Worm (Caenorhabditis elegans): ENCODE data around the gene allo-1.
"Not testable (repeated sequence)": the region's sequence is repeated elsewhere in the genome, so short reads cannot be mapped to it uniquely, and the experiment has no call there.

allo-1 gene

DNA sequence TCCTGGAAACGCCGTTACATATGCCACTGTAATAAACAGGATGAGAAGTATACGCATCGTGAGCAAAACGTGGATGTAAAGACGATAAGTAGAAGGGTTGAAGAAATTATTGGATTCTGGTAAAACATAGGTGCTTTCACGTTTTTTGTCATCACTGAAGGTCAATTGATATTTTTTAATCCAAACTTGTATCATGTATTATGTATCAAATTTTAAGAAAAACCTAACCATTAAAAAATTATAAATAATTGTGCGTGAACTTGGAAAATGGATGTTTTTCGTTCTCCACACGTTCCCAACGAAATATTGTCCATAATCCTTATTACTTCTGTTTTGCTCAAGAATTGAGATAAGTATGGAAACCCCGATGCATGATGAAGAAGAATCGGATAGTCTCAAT, 6.7 kb downstream of the allo-1 start, which contains the start of gene R102.8:
Gene R102.8, minus strand, starts transcription at position 101 of the 400 bp plus-strand sequence.
- peak in 1 of 2 experiments; percentile 70 for TF ChIP-seq unc-62 (GFP tag; optimal IDR thresholded peaks at IDR 0.05 in 1 of 2)
- no peak for TF ChIP-seq unc-62 (tag; optimal IDR thresholded peaks at IDR 0.05)
- TF ChIP-seq nhr-41 (GFP tag; IDR thresholded peaks at IDR 0.05): no peak

- TF ChIP-seq nhr-11 (tag; optimal IDR thresholded peaks at IDR 0.05) (peak; percentile 52), aha-1 (tag) (peak; percentile 21), saeg-2 (GFP tag; IDR thresholded peaks at IDR 0.05) (no peak)
These were observed 7.8 kb downstream of the allo-1 start, which contains the start of gene R102.3 for ce11 chrIV:10688972-10689567. Gene R102.3 (plus strand): TSS chrIV:10689517.

DNA sequence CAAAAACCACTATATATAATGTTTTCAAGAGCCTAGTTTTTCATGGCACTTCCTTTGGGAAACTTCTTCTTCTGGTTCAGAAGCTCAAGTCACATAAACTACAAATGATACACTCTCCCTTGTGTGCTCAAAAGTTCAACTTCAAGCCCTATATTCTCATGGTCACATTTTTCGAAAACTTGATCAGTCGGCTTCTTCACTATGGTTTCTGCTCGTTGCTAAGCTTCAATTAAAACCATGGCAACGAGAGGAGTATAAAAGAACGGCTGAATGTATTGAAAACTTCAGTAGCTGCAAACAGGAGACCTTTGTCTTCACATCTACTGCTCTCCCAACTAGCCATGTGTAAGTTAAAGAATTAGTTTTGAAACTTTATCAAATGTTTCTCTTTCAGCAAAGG, 9.6 kb downstream of the allo-1 start, which contains the start of gene R102.2:
Gene R102.2, plus strand, starts transcription at position 301 of the 400 bp plus-strand sequence.
- TF ChIP-seq D1046.2 (GFP tag; IDR thresholded peaks at IDR 0.05); ces-1 (GFP tag; optimal IDR thresholded peaks at IDR 0.05); ZK337.2 (GFP tag; IDR thresholded peaks at IDR 0.05): not testable (repeated sequence)

DNA sequence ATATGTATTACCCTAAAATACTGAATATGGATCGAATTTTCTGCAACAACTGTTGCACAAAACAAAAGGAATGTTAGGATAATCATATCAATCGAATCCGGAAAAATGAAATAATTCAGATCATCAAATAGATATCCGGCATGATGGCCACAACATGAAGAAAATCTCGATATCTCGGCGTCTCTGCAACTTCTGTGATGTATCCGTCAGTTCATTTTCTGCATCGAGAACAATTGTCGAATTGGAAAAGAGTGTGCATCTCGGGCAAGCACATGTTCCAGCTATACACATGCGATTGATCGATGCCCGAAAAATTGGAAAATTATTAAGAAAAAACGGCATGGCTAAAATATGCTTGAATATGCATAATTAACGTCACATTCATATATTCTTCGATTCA, 11.1 kb downstream of the allo-1 start, which contains the start of the genes K08C7.6 and R102.1:
Gene K08C7.6, minus strand, starts transcription at position 101 of the 400 bp plus-strand sequence.
Gene R102.1, plus strand, starts transcription at position 291 of the 400 bp plus-strand sequence.
- no peak for TF ChIP-seq nhr-111 (GFP tag; optimal IDR thresholded peaks at IDR 0.05)
- no peak for TF ChIP-seq pqm-1 (tag; optimal IDR thresholded peaks at IDR 0.05)
- TF ChIP-seq lin-13 (GFP tag; optimal IDR thresholded peaks at IDR 0.05): no peak
- no peak for TF ChIP-seq nhr-25 (tag; optimal IDR thresholded peaks at IDR 0.05; ENCODE audit: borderline replicate concordance, insufficient read depth)
- TF ChIP-seq sdz-12 (GFP tag; optimal IDR thresholded peaks at IDR 0.05): no peak

DNA sequence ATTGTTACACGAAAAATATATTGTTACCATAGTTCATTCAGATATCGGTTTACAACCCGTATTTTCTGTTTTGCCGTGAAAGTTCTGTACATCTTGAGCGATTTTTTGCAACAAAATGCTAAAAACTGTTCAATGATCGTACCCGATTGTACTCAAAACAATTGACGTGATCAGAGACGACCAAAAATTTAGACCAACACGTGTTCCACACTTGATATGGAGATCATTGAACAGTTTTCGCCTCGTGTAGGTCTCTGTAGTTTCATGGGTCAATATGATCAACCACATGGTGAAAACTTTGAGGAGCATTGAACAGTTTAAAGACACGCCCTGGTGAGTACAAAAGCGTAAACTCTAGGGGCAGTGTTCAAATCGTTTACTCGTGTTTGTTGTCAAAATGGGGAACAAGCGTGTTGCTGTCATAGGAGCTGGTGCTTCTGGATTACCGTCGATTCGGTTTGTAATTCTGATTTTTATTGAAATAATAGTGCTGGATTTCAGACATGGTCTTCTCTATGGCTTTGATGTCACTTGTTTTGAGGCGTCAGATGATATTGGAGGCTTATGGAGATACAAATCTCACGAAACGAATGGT, 14.6 kb downstream of the allo-1 start, which contains the start of gene fmo-2:
Gene fmo-2, plus strand, starts transcription at position 370 of the 595 bp plus-strand sequence.
- peak; percentile 80 for TF ChIP-seq mxl-3 (GFP tag; optimal IDR thresholded peaks at IDR 0.05)
- peak; percentile 76 for TF ChIP-seq nhr-28 (tag; optimal IDR thresholded peaks at IDR 0.05)
- TF ChIP-seq Y105C5A.15 (GFP tag; IDR thresholded peaks at IDR 0.05): no peak
- peak in 1 of 2 experiments; percentile 99 for TF ChIP-seq unc-62 (GFP tag; optimal IDR thresholded peaks at IDR 0.05 in 1 of 2)
- TF ChIP-seq unc-62 (tag; optimal IDR thresholded peaks at IDR 0.05): no peak
- TF ChIP-seq mdl-1 (tag; optimal IDR thresholded peaks at IDR 0.05): peak in 1 of 2 experiments; percentile 74
- 0 out of 2 replicates have a peak, but pooled peaks have one; percentile 28 for TF ChIP-seq tra-1 (GFP tag; IDR thresholded peaks at IDR 0.05)
- TF ChIP-seq dmd-6 (GFP tag; IDR thresholded peaks at IDR 0.05): 0 out of 2 replicates have a peak, but pooled peaks have one; percentile 31
- TF ChIP-seq aha-1 (tag): peak; percentile 82
- no peak for TF ChIP-seq nhr-102 (tag; optimal IDR thresholded peaks at IDR 0.05)

DNA sequence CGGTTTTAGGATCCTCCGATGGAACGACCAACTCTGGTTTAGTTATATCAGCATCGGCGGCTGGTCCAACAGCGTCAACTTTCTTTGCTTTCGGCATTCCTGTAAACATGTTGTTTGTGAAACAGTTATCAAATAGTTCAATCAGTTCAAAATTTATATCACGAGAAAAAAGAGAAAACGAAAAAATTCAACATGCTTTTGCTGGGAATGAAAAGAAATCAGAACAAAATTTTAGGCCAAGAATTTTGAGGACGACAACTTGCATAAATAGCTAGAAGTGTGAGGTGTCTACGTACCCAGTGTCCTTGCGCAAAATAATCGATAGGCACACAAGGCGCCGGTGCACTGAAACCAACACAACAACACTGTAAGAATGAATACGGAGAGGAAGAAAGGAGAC, 16.5 kb downstream of the allo-1 start, which contains the start of gene K08C7.4:
Gene K08C7.4, minus strand, starts transcription at position 101 of the 400 bp plus-strand sequence.
- TF ChIP-seq F49E8.2 (tag; optimal IDR thresholded peaks at IDR 0.05; ENCODE audit: borderline replicate concordance) (no peak), dve-1 (tag; optimal IDR thresholded peaks at IDR 0.05; ENCODE audit: insufficient read depth) (no peak), Y105C5A.15 (GFP tag; IDR thresholded peaks at IDR 0.05) (no peak), nhr-28 (tag; optimal IDR thresholded peaks at IDR 0.05) (no peak), unc-62 (GFP tag; optimal IDR thresholded peaks at IDR 0.05 in 1 of 2) (no peak), unc-62 (tag; optimal IDR thresholded peaks at IDR 0.05) (no peak), duxl-1 (tag; optimal IDR thresholded peaks at IDR 0.05; ENCODE audit: poor library complexity) (no peak), php-3 (GFP tag; IDR thresholded peaks at IDR 0.05) (no peak), nhr-25 (tag; optimal IDR thresholded peaks at IDR 0.05; ENCODE audit: borderline replicate concordance, insufficient read depth) (no peak), Y5F2A.4 (GFP tag; optimal IDR thresholded peaks at IDR 0.05) (no peak), unc-130 (GFP tag; optimal IDR thresholded peaks at IDR 0.05) (no peak), nhr-111 (GFP tag; optimal IDR thresholded peaks at IDR 0.05) (no peak), lin-1 (GFP tag; IDR thresholded peaks at IDR 0.05) (no peak), daf-8 (GFP tag; IDR thresholded peaks at IDR 0.05) (no peak), mes-2 (tag; optimal IDR thresholded peaks at IDR 0.05; ENCODE audit: poor library complexity, severe bottlenecking) (no peak), dmd-6 (GFP tag; IDR thresholded peaks at IDR 0.05) (no peak), aha-1 (tag) (no peak), F44E2.7 (GFP tag; IDR thresholded peaks at IDR 0.05) (no peak)
